Worm (Caenorhabditis elegans) whole organism, L1 larva: ENCODE measurements around the gene M117.4.
A peak's percentile ranks its signal among the peaks of the same experiment; 100 is the strongest.

Experiments used
- alr-1 ChIP-seq: fragments of 200-800 bp; sonication (Bioruptor generic); optimal IDR thresholded peaks from 2 replicates; lab custom pipeline; 2018; ENCODE audit warnings: borderline replicate concordance, mild to moderate bottlenecking, missing genetic modification characterization, missing compliant biosample characterization
- aly-2 ChIP-seq: fragments of 150-350 bp; optimal IDR thresholded peaks from 2 replicates; lab custom pipeline; 2014; ENCODE audit warnings: missing biosample characterization, missing genetic modification characterization
- egl-27 ChIP-seq, 2 experiments: fragments of 150-350 bp in 1 of 2; sonication (generic microtip); optimal IDR thresholded peaks; 3 replicates each; lab custom pipeline; 2017 to 2018; ENCODE audit warnings: missing biosample characterization in 2 of 2, missing genetic modification characterization in 2 of 2, missing genetic modification reagents in 2 of 2
- elt-3 ChIP-seq, 6 experiments: fragments of 150-350 bp in 1 of 6; sonication (generic microtip); optimal IDR thresholded peaks; 2 replicates each; lab custom pipeline; 2017 to 2018; ENCODE audit warnings: missing biosample characterization in 6 of 6, missing genetic modification characterization in 6 of 6, inconsistent platforms in 1 of 6
- jun-1 ChIP-seq: fragments of 150-350 bp; optimal IDR thresholded peaks from 2 replicates; lab custom pipeline; 2014; ENCODE audit warnings: missing biosample characterization, missing genetic modification reagents, missing genetic modification characterization
- lin-14 ChIP-seq: fragments of 200-800 bp; sonication (Bioruptor generic); optimal IDR thresholded peaks from 2 replicates; lab custom pipeline; 2018; ENCODE audit warnings: mild to moderate bottlenecking, missing genetic modification characterization, moderate library complexity, missing compliant biosample characterization
- lsy-2 ChIP-seq, 2 experiments: fragments of 150-350 bp; optimal IDR thresholded peaks; 2 replicates each; lab custom pipeline; 2014; ENCODE audit warnings: missing biosample characterization in 2 of 2, missing genetic modification characterization in 2 of 2
- nhr-11 ChIP-seq: fragments of 150-350 bp; optimal IDR thresholded peaks from 2 replicates; lab custom pipeline; 2014; ENCODE audit warnings: missing biosample characterization, missing genetic modification characterization
- nhr-12 ChIP-seq: sonication (generic microtip); optimal IDR thresholded peaks from 2 replicates; lab custom pipeline; 2017; ENCODE audit warnings: missing biosample characterization, missing genetic modification characterization
- nhr-28 ChIP-seq: fragments of 150-350 bp; optimal IDR thresholded peaks from 2 replicates; lab custom pipeline; 2014; ENCODE audit warnings: missing biosample characterization, missing genetic modification characterization
- unc-62 ChIP-seq: fragments of 150-350 bp; optimal IDR thresholded peaks from 2 replicates; lab custom pipeline; 2014; ENCODE audit warnings: missing biosample characterization, missing genetic modification reagents, missing genetic modification characterization
- ztf-11 ChIP-seq, 2 experiments: sonication (generic microtip); optimal IDR thresholded peaks; 2 replicates each; lab custom pipeline; 2016 to 2017; ENCODE audit warnings: missing genetic modification characterization in 2 of 2, missing biosample characterization in 1 of 2, missing compliant biosample characterization in 1 of 2

ce11 chrIV:11796818-11797217, 36.5 kb downstream of the M117.4 start:
- TF ChIP-seq alr-1 (tag; lab: Kevin White, UChicago) = no peak
- no peak for TF ChIP-seq lsy-2 (tag; optimal IDR thresholded peaks at IDR 0.05; lab: Kevin White, UChicago)
- TF ChIP-seq lin-14 = peak; percentile 13
- no peak for TF ChIP-seq egl-27 (tag; optimal IDR thresholded peaks at IDR 0.05; lab: Kevin White, UChicago)
- no peak for TF ChIP-seq elt-3 (tag; optimal IDR thresholded peaks at IDR 0.05; lab: Kevin White, UChicago)
- TF ChIP-seq ztf-11 (tag; optimal IDR thresholded peaks at IDR 0.05; lab: Kevin White, UChicago) = no peak
- TF ChIP-seq nhr-11 (tag; lab: Kevin White, UChicago) = no peak
- TF ChIP-seq aly-2 = no peak
- TF ChIP-seq unc-62 = no peak
- no peak for TF ChIP-seq nhr-12 (tag; lab: Kevin White, UChicago)
- no peak for TF ChIP-seq nhr-28
- no peak for TF ChIP-seq jun-1 (tag; lab: Kevin White, UChicago)
